Worm (Caenorhabditis elegans): ENCODE measurements around the gene D1086.21.

Gene D1086.21

ce11 chrV:14094953-14095352 is 30.4 kb downstream of the D1086.21 start:
- TF ChIP-seq nhr-25 (tag; optimal IDR thresholded peaks at IDR 0.05; ENCODE audit: borderline replicate concordance, insufficient read depth) (peak; percentile 35), attf-4 (tag; optimal IDR thresholded peaks at IDR 0.05) (no peak), sdz-12 (GFP tag; optimal IDR thresholded peaks at IDR 0.05) (no peak), zfp-2 (tag; optimal IDR thresholded peaks at IDR 0.05) (no peak), fkh-10 (GFP tag; optimal IDR thresholded peaks at IDR 0.05) (no peak), zag-1 (tag; optimal IDR thresholded peaks at IDR 0.05) (no peak), ceh-32 (tag; optimal IDR thresholded peaks at IDR 0.05; ENCODE audit: poor library complexity) (no peak), lin-38 (GFP tag; IDR thresholded peaks at IDR 0.05) (no peak), daf-19 (GFP tag; conservative IDR thresholded peaks at IDR 0.05) (no peak), dve-1 (tag; optimal IDR thresholded peaks at IDR 0.05; ENCODE audit: insufficient read depth) (no peak), php-3 (GFP tag; IDR thresholded peaks at IDR 0.05) (no peak), mxl-3 (GFP tag; optimal IDR thresholded peaks at IDR 0.05) (peak; percentile 72), pha-4 (GFP tag; IDR thresholded peaks at IDR 0.05) (no peak), pha-4 (tag; optimal IDR thresholded peaks at IDR 0.05) (no peak), ceh-82 (tag; optimal IDR thresholded peaks at IDR 0.05) (no peak), jun-1 (tag; optimal IDR thresholded peaks at IDR 0.05) (no peak), spr-1 (tag; optimal IDR thresholded peaks at IDR 0.05) (no peak), mdl-1 (tag; optimal IDR thresholded peaks at IDR 0.05) (peak in 1 of 2 experiments; percentile 41), unc-130 (GFP tag; optimal IDR thresholded peaks at IDR 0.05) (no peak), ceh-20 (GFP tag; IDR thresholded peaks at IDR 0.05) (peak; percentile 83), nhr-77 (tag; optimal IDR thresholded peaks at IDR 0.05) (no peak), mep-1 (tag; optimal IDR thresholded peaks at IDR 0.05) (no peak), hif-1 (tag; optimal IDR thresholded peaks at IDR 0.05) (no peak), F44E2.7 (GFP tag; IDR thresholded peaks at IDR 0.05) (no peak), Y75B8A.6 (GFP tag; IDR thresholded peaks at IDR 0.05) (no peak), nhr-11 (tag; optimal IDR thresholded peaks at IDR 0.05) (no peak), R02D3.7 (tag; optimal IDR thresholded peaks at IDR 0.05) (no peak), dmd-8 (GFP tag; IDR thresholded peaks at IDR 0.05) (no peak), snpc-4 (tag; optimal IDR thresholded peaks at IDR 0.05) (no peak), hmg-1.1 (GFP tag; IDR thresholded peaks at IDR 0.05) (no peak), tra-1 (GFP tag; IDR thresholded peaks at IDR 0.05) (no peak), unc-62 (GFP tag; optimal IDR thresholded peaks at IDR 0.05 in 1 of 2) (peak in 1 of 2 experiments; percentile 81), unc-62 (tag; optimal IDR thresholded peaks at IDR 0.05) (no peak), nhr-28 (tag; optimal IDR thresholded peaks at IDR 0.05) (peak; percentile 67), zip-2 (tag; optimal IDR thresholded peaks at IDR 0.05) (no peak), hlh-30 (tag; optimal IDR thresholded peaks at IDR 0.05; ENCODE audit: insufficient read depth) (peak; percentile 60), saeg-2 (GFP tag; IDR thresholded peaks at IDR 0.05) (no peak), hlh-11 (tag; optimal IDR thresholded peaks at IDR 0.05) (peak; percentile 15), lin-1 (GFP tag; IDR thresholded peaks at IDR 0.05) (no peak), daf-12 (tag; optimal IDR thresholded peaks at IDR 0.05) (no peak), gei-8 (GFP tag; optimal IDR thresholded peaks at IDR 0.05) (no peak), lim-7 (GFP tag; IDR thresholded peaks at IDR 0.05) (no peak), D1046.2 (GFP tag; IDR thresholded peaks at IDR 0.05) (no peak), ztf-7 (tag; optimal IDR thresholded peaks at IDR 0.05) (no peak), nhr-10 (tag; optimal IDR thresholded peaks at IDR 0.05) (no peak), F37D6.2 (tag; optimal IDR thresholded peaks at IDR 0.05) (no peak), snpc-1.2 (GFP tag; IDR thresholded peaks at IDR 0.05) (no peak), spr-3 (GFP tag; optimal IDR thresholded peaks at IDR 0.05) (no peak), zip-11 (GFP tag; IDR thresholded peaks at IDR 0.05) (no peak), aha-1 (tag) (peak; percentile 70), set-16 (GFP tag; IDR thresholded peaks at IDR 0.05) (no peak), Y48G9A.11 (GFP tag; IDR thresholded peaks at IDR 0.05) (no peak)

Measured in whole organism, L4 larva.